Fruit fly (Drosophila melanogaster): Measurements from ENCODE around the gene Rrp47.

Gene Rrp47

dm6 chrX:15974125-15974524 is 29.4 kb downstream of the Rrp47 start, which contains the start of gene Or13a:
Gene Or13a, plus strand, starts transcription at chrX:15974425.
- TF ChIP-seq CG17801 (GFP tag; optimal IDR thresholded peaks at IDR 0.05; ENCODE audit: partially characterized antibody) = no peak

- no peak for TF ChIP-seq CG17801 (GFP tag; optimal IDR thresholded peaks at IDR 0.05; ENCODE audit: partially characterized antibody)
Observed at dm6 chrX:15976568-15976967, 31.9 kb downstream of the Rrp47 start, which contains the start of gene CG42766. Gene CG42766, plus strand, starts transcription at chrX:15976868.

dm6 chrX:15982844-15983243 is 38.1 kb downstream of the Rrp47 start, which contains the start of gene Cep164:
Gene Cep164, minus strand, starts transcription at chrX:15982944.
- no peak for TF ChIP-seq CG17801 (GFP tag; optimal IDR thresholded peaks at IDR 0.05; ENCODE audit: partially characterized antibody)

dm6 chrX:15983501-15983900 is 38.8 kb downstream of the Rrp47 start, which contains the start of gene Slc25A46a:
Gene Slc25A46a, plus strand, starts transcription at chrX:15983772.
- TF ChIP-seq CG17801 (GFP tag; optimal IDR thresholded peaks at IDR 0.05; ENCODE audit: partially characterized antibody) = no peak

- TF ChIP-seq CG17801 (GFP tag; optimal IDR thresholded peaks at IDR 0.05; ENCODE audit: partially characterized antibody) = no peak
Observed at dm6 chrX:15986654-15987053, 42.0 kb downstream of the Rrp47 start, which contains the start of gene ND-20. Gene ND-20, minus strand, starts transcription at chrX:15986808.

dm6 chrX:15989631-15990030 is 44.9 kb downstream of the Rrp47 start:
- no peak for TF ChIP-seq CG17801 (GFP tag; optimal IDR thresholded peaks at IDR 0.05; ENCODE audit: partially characterized antibody)

- peak; percentile 35 for TF ChIP-seq CG17801 (GFP tag; optimal IDR thresholded peaks at IDR 0.05; ENCODE audit: partially characterized antibody)
Observed at dm6 chrX:15991618-15992526, 47.2 kb downstream of the Rrp47 start, which contains the start of the genes CG46312, eIF5 and exd. Gene CG46312, minus strand, starts transcription at chrX:15991974. Gene eIF5, minus strand, starts transcription at chrX:15991974. Gene exd, plus strand, starts transcription at chrX:15992468.

- TF ChIP-seq CG17801 (GFP tag; optimal IDR thresholded peaks at IDR 0.05; ENCODE audit: partially characterized antibody) = no peak
Observed at dm6 chrX:15992527-15992897, 47.8 kb downstream of the Rrp47 start.

All from ovary, adult (tissue).